Worm (Caenorhabditis elegans) whole organism, mixed stage, embryonic: Measurements from ENCODE around the gene chil-14.

Source experiments
- M03D4.4 ChIP-seq: sonication (generic microtip); optimal IDR thresholded peaks from 2 replicates; lab custom pipeline; 2017; ENCODE audit warnings: mild to moderate bottlenecking, missing genetic modification characterization, missing compliant biosample characterization
- bed-3 ChIP-seq: fragments of 200-800 bp; sonication (Bioruptor generic); optimal IDR thresholded peaks from 3 replicates; lab custom pipeline; 2018; ENCODE audit warnings: mild to moderate bottlenecking, missing genetic modification characterization, moderate library complexity, missing compliant biosample characterization
- blmp-1 ChIP-seq: fragments of 150-350 bp; optimal IDR thresholded peaks from 2 replicates; lab custom pipeline; 2014; ENCODE audit warnings: missing biosample characterization, missing genetic modification characterization
- ceh-39 ChIP-seq: fragments of 150-350 bp; optimal IDR thresholded peaks from 2 replicates; lab custom pipeline; 2014; ENCODE audit warnings: missing biosample characterization, missing genetic modification characterization
- ceh-43 ChIP-seq: fragments of 200-800 bp; sonication (Bioruptor generic); optimal IDR thresholded peaks from 2 replicates; lab custom pipeline; 2018; ENCODE audit warnings: mild to moderate bottlenecking, missing genetic modification characterization, moderate library complexity, missing compliant biosample characterization
- ceh-83 ChIP-seq: fragments of 200-800 bp; sonication (Bioruptor generic); optimal IDR thresholded peaks from 2 replicates; lab custom pipeline; 2018; ENCODE audit warnings: mild to moderate bottlenecking, missing genetic modification characterization, missing compliant biosample characterization
- cnd-1 ChIP-seq: fragments of 200-800 bp; sonication (Bioruptor generic); optimal IDR thresholded peaks from 2 replicates; lab custom pipeline; 2018; ENCODE audit warnings: mild to moderate bottlenecking, missing genetic modification characterization, missing compliant biosample characterization
- drap-1 ChIP-seq: fragments of 200-800 bp; sonication (Bioruptor generic); optimal IDR thresholded peaks from 3 replicates; lab custom pipeline; 2018; ENCODE audit warnings: mild to moderate bottlenecking, missing genetic modification characterization, missing compliant biosample characterization
- elt-1 ChIP-seq: sonication (generic microtip); optimal IDR thresholded peaks from 2 replicates; lab custom pipeline; 2017; ENCODE audit warnings: missing genetic modification characterization, mild to moderate bottlenecking, missing compliant biosample characterization, antibody characterized with exemption, moderate library complexity, borderline replicate concordance; ENCODE audit not compliant: insufficient read depth
- flh-1 ChIP-seq: fragments of 200-800 bp; sonication (Bioruptor generic); optimal IDR thresholded peaks from 2 replicates; lab custom pipeline; 2018; ENCODE audit warnings: mild to moderate bottlenecking, missing genetic modification characterization, moderate library complexity, missing compliant biosample characterization
- ham-2 ChIP-seq: fragments of 200-800 bp; sonication (Bioruptor generic); optimal IDR thresholded peaks from 2 replicates; lab custom pipeline; 2018; ENCODE audit warnings: mild to moderate bottlenecking, missing genetic modification characterization, missing compliant biosample characterization
- hlh-1 ChIP-seq: fragments of 150-350 bp; optimal IDR thresholded peaks from 2 replicates; lab custom pipeline; 2014; ENCODE audit warnings: missing biosample characterization, missing genetic modification reagents, missing genetic modification characterization
- lin-13 ChIP-seq: fragments of 150-350 bp; optimal IDR thresholded peaks from 2 replicates; lab custom pipeline; 2014; ENCODE audit warnings: missing biosample characterization, missing genetic modification characterization
- lin-32 ChIP-seq: fragments of 200-800 bp; sonication (Bioruptor generic); optimal IDR thresholded peaks from 2 replicates; lab custom pipeline; 2018; ENCODE audit warnings: mild to moderate bottlenecking, missing genetic modification characterization, missing compliant biosample characterization
- lsy-2 ChIP-seq: fragments of 150-350 bp; optimal IDR thresholded peaks from 2 replicates; lab custom pipeline; 2014; ENCODE audit warnings: missing biosample characterization, missing genetic modification characterization
- mls-2 ChIP-seq: sonication (generic microtip); optimal IDR thresholded peaks from 2 replicates; lab custom pipeline; 2016; ENCODE audit warnings: mild to moderate bottlenecking, missing genetic modification characterization, moderate library complexity, missing compliant biosample characterization
- nhr-12 ChIP-seq: fragments of 150-350 bp; optimal IDR thresholded peaks from 2 replicates; lab custom pipeline; 2014; ENCODE audit warnings: missing biosample characterization, missing genetic modification characterization
- nhr-2 ChIP-seq: fragments of 150-350 bp; optimal IDR thresholded peaks from 2 replicates; lab custom pipeline; 2014; ENCODE audit warnings: missing biosample characterization, missing genetic modification characterization
- nhr-237 ChIP-seq: fragments of 150-350 bp; optimal IDR thresholded peaks from 2 replicates; lab custom pipeline; 2014; ENCODE audit warnings: missing biosample characterization, missing genetic modification characterization
- nhr-28 ChIP-seq: fragments of 150-350 bp; optimal IDR thresholded peaks from 2 replicates; lab custom pipeline; 2014; ENCODE audit warnings: missing biosample characterization, missing genetic modification characterization
- nhr-76 ChIP-seq: sonication (generic microtip); optimal IDR thresholded peaks from 2 replicates; lab custom pipeline; 2017; ENCODE audit warnings: missing biosample characterization, missing genetic modification characterization
- pha-4 ChIP-seq: fragments of 150-350 bp; optimal IDR thresholded peaks from 2 replicates; lab custom pipeline; 2018; ENCODE audit warnings: missing biosample characterization, missing genetic modification reagents, missing genetic modification characterization
- snpc-4 ChIP-seq: fragments of 150-350 bp; optimal IDR thresholded peaks from 2 replicates; lab custom pipeline; 2014; ENCODE audit warnings: missing biosample characterization, missing genetic modification characterization
- sptf-1 ChIP-seq: sonication (generic microtip); optimal IDR thresholded peaks from 2 replicates; lab custom pipeline; 2017; ENCODE audit warnings: mild to moderate bottlenecking, missing genetic modification characterization, moderate library complexity, missing compliant biosample characterization
- tbx-8 ChIP-seq: fragments of 200-800 bp; sonication (Bioruptor generic); optimal IDR thresholded peaks from 2 replicates; lab custom pipeline; 2018; ENCODE audit warnings: mild to moderate bottlenecking, missing genetic modification characterization, moderate library complexity, missing compliant biosample characterization
- unc-120 ChIP-seq: sonication (generic microtip); optimal IDR thresholded peaks from 2 replicates; lab custom pipeline; 2017; ENCODE audit warnings: missing genetic modification characterization, missing compliant biosample characterization; ENCODE audit not compliant: poor library complexity, severe bottlenecking
- unc-39 ChIP-seq: fragments of 150-350 bp; optimal IDR thresholded peaks from 2 replicates; lab custom pipeline; 2014; ENCODE audit warnings: missing biosample characterization, missing genetic modification characterization
- unc-62 ChIP-seq: fragments of 150-350 bp; optimal IDR thresholded peaks from 2 replicates; lab custom pipeline; 2014; ENCODE audit warnings: missing biosample characterization, missing genetic modification reagents, missing genetic modification characterization
- zip-8 ChIP-seq: fragments of 150-350 bp; optimal IDR thresholded peaks from 2 replicates; lab custom pipeline; 2014; ENCODE audit warnings: missing biosample characterization, missing genetic modification characterization
- ztf-11 ChIP-seq: fragments of 150-350 bp; optimal IDR thresholded peaks from 2 replicates; lab custom pipeline; 2014; ENCODE audit warnings: missing biosample characterization, missing genetic modification characterization

chil-14 gene

DNA sequence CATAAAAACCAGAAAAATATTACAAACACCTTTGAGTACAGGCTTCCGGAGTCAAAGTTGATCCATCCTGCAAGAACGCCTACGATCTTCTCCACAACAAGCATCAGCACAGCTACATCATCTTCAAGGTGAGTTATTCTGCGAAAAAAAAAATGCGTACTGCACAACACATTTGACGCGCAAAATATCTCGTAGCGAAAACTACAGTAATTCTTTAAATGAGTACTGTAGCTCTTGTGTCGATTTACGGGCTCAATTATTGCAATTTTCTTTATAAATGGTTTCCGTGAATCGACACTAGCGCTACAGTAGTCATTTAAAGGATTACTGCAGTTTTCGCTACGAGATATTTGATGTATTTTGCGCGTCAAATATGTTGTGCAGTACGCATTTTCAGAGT, 22.0 kb downstream of the chil-14 start:
- TF ChIP-seq blmp-1 (no peak), unc-39 (tag; lab: Kevin White, UChicago) (no peak), unc-120 (tag; lab: Kevin White, UChicago) (no peak), zip-8 (no peak), lin-32 (GFP tag; lab: Kevin White, UChicago) (no peak), flh-1 (GFP tag; lab: Kevin White, UChicago) (no peak), pha-4 (tag; lab: Kevin White, UChicago) (no peak), tbx-8 (no peak), nhr-237 (tag; lab: Kevin White, UChicago) (no peak), lsy-2 (tag; lab: Kevin White, UChicago) (no peak), nhr-76 (tag; lab: Kevin White, UChicago) (no peak), bed-3 (GFP tag; lab: Kevin White, UChicago) (no peak), snpc-4 (tag; lab: Kevin White, UChicago) (no peak), sptf-1 (tag; lab: Kevin White, UChicago) (no peak), elt-1 (tag; lab: Kevin White, UChicago) (no peak), lin-13 (no peak)

DNA sequence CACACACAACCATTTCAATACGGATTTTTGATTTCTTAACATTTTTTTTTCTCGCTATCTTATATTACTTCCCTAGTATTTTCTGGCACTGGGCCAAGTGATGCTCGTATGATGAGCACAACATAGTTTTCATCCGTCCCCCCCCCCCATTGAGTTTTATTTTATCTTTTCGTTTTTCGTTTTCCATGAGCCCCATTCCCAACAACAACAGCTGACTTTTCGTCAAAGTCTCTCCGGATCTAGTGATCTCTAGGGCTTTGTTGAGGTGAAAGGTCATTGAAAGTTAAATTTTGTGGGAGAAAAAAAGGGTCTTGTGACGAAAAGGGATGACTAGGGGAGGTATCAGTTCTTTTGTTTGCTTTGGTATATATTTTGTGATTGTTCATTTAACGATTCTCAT, 26.0 kb downstream of the chil-14 start:
- TF ChIP-seq hlh-1 (tag; lab: Kevin White, UChicago) = peak; percentile 69
- TF ChIP-seq sptf-1 (tag; lab: Kevin White, UChicago) = no peak
- no peak for TF ChIP-seq ceh-39 (tag; lab: Kevin White, UChicago)
- TF ChIP-seq, all 35 proteins: peak for 1

DNA sequence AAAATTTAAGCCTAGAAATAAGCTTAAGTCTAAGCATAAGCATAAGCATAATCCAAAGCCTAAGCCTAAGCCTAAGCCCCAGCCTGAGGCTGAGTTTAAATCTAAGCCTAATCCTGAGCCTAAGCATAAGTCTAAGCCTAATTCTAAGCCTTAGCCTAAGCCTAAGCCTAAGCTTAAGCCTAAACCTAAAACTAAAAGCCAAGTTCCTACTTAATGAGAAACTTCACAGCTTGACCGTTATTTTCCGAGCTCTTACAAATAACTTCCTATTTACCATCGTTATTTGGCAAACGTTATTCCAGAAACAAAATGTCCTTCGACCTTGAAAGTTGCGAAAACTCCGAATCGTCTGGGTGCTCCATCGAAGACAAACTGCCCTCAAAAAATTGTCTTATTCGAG, 26.9 kb downstream of the chil-14 start, which contains the start of gene C38C3.4:
C38C3.4 (plus strand) TSS at position 301 of the 400 bp plus-strand sequence.
- TF ChIP-seq nhr-12 (tag; lab: Kevin White, UChicago) = no peak
- TF ChIP-seq ham-2 (GFP tag; lab: Kevin White, UChicago) = no peak
- TF ChIP-seq nhr-237 (tag; lab: Kevin White, UChicago) = no peak
- TF ChIP-seq blmp-1 = no peak
- TF ChIP-seq snpc-4 (tag; lab: Kevin White, UChicago) = no peak
- no peak for TF ChIP-seq unc-39 (tag; lab: Kevin White, UChicago)
- no peak for TF ChIP-seq zip-8
- TF ChIP-seq bed-3 (GFP tag; lab: Kevin White, UChicago) = no peak
- TF ChIP-seq M03D4.4 (tag; lab: Kevin White, UChicago) = no peak
- no peak for TF ChIP-seq nhr-28 (tag; lab: Kevin White, UChicago)
- no peak for TF ChIP-seq ztf-11
- TF ChIP-seq elt-1 (tag; lab: Kevin White, UChicago) = no peak
- TF ChIP-seq cnd-1 = no peak

DNA sequence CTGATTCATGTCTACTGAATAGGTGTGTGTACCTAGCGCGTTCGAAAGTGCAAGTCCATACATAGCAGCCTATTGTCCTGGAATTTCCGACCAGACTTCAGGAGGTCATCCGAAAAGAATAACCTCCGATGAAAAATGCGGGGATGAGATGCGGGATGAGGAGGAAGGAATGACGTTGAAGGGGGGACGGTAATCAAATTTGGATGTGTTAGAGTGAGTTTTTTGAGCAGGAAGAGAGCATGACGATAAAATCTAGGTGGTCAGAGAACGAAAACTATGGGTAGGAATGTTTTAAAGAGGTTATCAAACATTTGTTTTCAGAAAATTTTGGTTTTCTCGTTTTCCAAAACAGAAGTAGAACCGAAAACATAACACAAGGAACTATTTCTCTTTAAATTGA, 31.2 kb downstream of the chil-14 start:
- TF ChIP-seq nhr-28 (tag; lab: Kevin White, UChicago) (no peak), nhr-12 (tag; lab: Kevin White, UChicago) (no peak), ceh-43 (no peak), nhr-237 (tag; lab: Kevin White, UChicago) (no peak), ztf-11 (no peak), mls-2 (tag; lab: Kevin White, UChicago) (no peak), snpc-4 (tag; lab: Kevin White, UChicago) (no peak), lin-32 (GFP tag; lab: Kevin White, UChicago) (no peak), pha-4 (tag; lab: Kevin White, UChicago) (no peak), bed-3 (GFP tag; lab: Kevin White, UChicago) (no peak), M03D4.4 (tag; lab: Kevin White, UChicago) (no peak), tbx-8 (no peak), sptf-1 (tag; lab: Kevin White, UChicago) (no peak), unc-120 (tag; lab: Kevin White, UChicago) (no peak), drap-1 (no peak), nhr-2 (no peak), hlh-1 (tag; lab: Kevin White, UChicago) (no peak), unc-62 (GFP tag; lab: Kevin White, UChicago) (no peak)

DNA sequence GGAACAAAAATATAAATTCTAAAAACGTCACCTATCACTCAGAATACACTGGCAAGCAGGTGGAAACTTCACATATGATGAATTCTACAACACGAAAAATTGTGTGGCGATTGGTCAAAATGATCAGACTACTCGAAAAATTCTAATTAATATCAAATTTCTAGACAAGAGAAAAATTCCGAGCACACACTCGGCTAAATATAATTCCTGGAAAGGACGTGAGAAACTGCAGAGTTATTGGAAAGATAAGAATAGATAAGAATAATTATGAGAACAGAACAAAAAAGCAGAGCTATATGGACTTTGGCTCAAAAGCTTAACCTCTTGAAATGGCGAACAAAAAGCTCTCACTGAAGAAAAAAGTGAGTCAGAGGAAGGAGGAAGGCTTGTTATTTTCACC, 32.4 kb downstream of the chil-14 start:
- no peak for TF ChIP-seq unc-120 (tag; lab: Kevin White, UChicago)
- no peak for TF ChIP-seq nhr-237 (tag; lab: Kevin White, UChicago)
- no peak for TF ChIP-seq ceh-83 (GFP tag; lab: Kevin White, UChicago)
- no peak for TF ChIP-seq ceh-43
- TF ChIP-seq mls-2 (tag; lab: Kevin White, UChicago) = no peak
- no peak for TF ChIP-seq ztf-11
- no peak for TF ChIP-seq elt-1 (tag; lab: Kevin White, UChicago)
- TF ChIP-seq drap-1 = no peak
- no peak for TF ChIP-seq nhr-76 (tag; lab: Kevin White, UChicago)
- no peak for TF ChIP-seq bed-3 (GFP tag; lab: Kevin White, UChicago)
- no peak for TF ChIP-seq flh-1 (GFP tag; lab: Kevin White, UChicago)
- TF ChIP-seq pha-4 (tag; lab: Kevin White, UChicago) = no peak
- no peak for TF ChIP-seq blmp-1
- TF ChIP-seq ceh-39 (tag; lab: Kevin White, UChicago) = no peak
